Fruit fly (Drosophila melanogaster): Measurements from ENCODE around the gene CG43163.

dm6 chr3L:8509567-8510109 is 2.7 kb upstream of the CG43163 start, which contains the start of the genes ZC3H3 and Pus7:
- TF ChIP-seq CG4496 (GFP tag; IDR thresholded peaks at IDR 0.05) = no peak
- no peak for TF ChIP-seq Ets98B (GFP tag; IDR thresholded peaks at IDR 0.05)
- no peak for TF ChIP-seq CG14655 (GFP tag; optimal IDR thresholded peaks at IDR 0.05)
- no peak for TF ChIP-seq CG12605 (GFP tag; IDR thresholded peaks at IDR 0.05)
- TF ChIP-seq CG32121 (GFP tag; IDR thresholded peaks at IDR 0.05) = no peak
- no peak for TF ChIP-seq D1 (tag; optimal IDR thresholded peaks at IDR 0.05)
- TF ChIP-seq rn (GFP tag; IDR thresholded peaks at IDR 0.05) = no peak
- no peak for TF ChIP-seq Pif1A (GFP tag; optimal IDR thresholded peaks at IDR 0.05)
- no peak for TF ChIP-seq CG13204 (GFP tag; optimal IDR thresholded peaks at IDR 0.05)

Measured in whole organism, pupa.